Worm (Caenorhabditis elegans): Measurements from ENCODE around the gene clc-2.

clc-2 gene

DNA sequence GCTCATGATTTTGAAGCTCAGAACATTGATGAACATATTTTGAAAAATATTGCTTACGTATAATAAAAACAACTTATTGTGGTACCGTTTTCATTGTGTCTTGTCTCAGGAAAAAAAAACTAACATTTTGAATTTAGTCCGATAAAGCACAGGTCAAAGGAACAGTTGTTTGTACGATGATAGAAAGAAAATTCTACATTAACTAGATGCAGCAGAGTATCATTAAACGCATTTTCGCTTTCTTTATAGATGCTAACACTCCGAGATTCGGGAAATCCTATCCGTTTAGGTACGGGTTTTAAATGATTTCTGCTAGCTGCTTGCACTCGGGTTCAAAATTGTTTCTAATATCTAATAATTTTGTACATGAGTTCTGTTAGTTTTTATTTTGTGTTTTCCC lies 22.2 kb upstream of the clc-2 start:
- no peak for TF ChIP-seq ceh-24 (tag; optimal IDR thresholded peaks at IDR 0.05)
- TF ChIP-seq ceh-2 (tag; optimal IDR thresholded peaks at IDR 0.05): no peak
- no peak for TF ChIP-seq K02D7.2 (tag; optimal IDR thresholded peaks at IDR 0.05)
- no peak for TF ChIP-seq pha-4 (tag; optimal IDR thresholded peaks at IDR 0.05)
- TF ChIP-seq fax-1 (tag; optimal IDR thresholded peaks at IDR 0.05): no peak
- no peak for TF ChIP-seq tbx-7 (tag; optimal IDR thresholded peaks at IDR 0.05)
- no peak for TF ChIP-seq ama-1 (optimal IDR thresholded peaks at IDR 0.05)
- no peak for TF ChIP-seq hlh-30 (tag; optimal IDR thresholded peaks at IDR 0.05; ENCODE audit: insufficient read depth)
- no peak for TF ChIP-seq odd-2 (tag; optimal IDR thresholded peaks at IDR 0.05)
- no peak for TF ChIP-seq pqm-1 (tag; optimal IDR thresholded peaks at IDR 0.05)
- TF ChIP-seq ets-4 (tag; optimal IDR thresholded peaks at IDR 0.05): no peak

DNA sequence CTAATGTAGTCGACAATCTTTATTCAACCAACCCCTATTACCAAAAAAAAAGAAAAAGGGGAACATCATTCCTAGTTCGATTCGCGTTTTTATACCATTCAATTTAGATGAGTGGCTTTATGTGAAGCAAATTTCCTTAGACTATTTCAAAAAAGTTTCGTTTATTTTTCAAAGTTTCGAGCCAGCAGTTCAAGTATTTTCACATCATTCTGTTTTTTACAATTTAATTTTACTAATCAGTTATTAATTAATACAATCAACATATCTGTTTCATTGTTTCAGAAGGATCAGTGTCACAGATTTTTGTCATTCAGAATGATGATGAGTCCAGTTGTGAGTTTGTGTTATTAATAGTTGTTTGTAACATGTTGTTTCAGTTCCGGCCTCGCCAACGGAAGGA lies 21.3 kb upstream of the clc-2 start, which contains the start of gene C10A4.2:
Gene C10A4.2 (plus strand): TSS at position 301 of the 400 bp plus-strand sequence.
- TF ChIP-seq ceh-24 (tag; optimal IDR thresholded peaks at IDR 0.05) (no peak), ets-4 (tag; optimal IDR thresholded peaks at IDR 0.05) (no peak), fkh-10 (GFP tag; optimal IDR thresholded peaks at IDR 0.05) (no peak)

DNA sequence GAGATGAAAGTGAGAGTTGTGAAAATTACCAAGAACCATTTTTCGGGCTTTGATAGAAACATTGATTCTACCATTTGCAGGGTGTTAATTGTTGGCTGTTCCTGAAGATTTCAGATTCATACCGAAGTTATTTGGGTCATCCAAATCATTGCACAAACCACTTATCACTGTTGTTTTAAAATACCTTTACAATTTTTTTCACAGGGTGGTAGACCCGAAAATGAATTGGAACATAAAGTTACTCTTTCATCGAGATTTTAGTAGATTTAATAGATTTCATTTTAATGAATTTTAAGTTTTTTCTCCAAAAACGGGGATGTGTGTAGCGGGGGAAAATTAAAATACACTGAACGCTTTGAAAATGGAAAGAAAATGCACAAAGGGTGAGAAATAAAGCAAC lies 15.8 kb upstream of the clc-2 start, which contains the start of gene C10A4.7:
Gene C10A4.7 (minus strand): TSS at position 101 of the 400 bp plus-strand sequence.
- TF ChIP-seq hlh-8 (tag; optimal IDR thresholded peaks at IDR 0.05) (no peak), K02D7.2 (tag; optimal IDR thresholded peaks at IDR 0.05) (no peak), pqm-1 (tag; optimal IDR thresholded peaks at IDR 0.05) (no peak)

DNA sequence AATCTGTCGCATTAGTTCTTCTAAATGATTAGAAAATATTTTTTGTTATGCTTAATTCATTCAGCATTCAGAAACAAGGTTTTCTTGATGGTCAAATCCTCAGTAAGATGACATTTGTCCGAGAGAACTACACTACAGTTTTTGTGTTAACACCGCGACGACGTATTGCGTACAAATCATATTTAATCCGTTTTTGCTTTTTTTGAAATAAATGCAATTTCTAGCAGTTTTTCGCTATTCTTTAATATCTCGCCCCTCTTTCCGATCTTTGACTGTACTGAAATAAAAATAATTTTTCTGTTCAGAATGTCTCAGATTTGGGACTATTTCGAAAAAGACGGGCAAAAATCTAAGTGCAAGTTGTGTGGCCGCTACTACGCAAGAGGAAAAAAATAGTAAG lies 15.2 kb upstream of the clc-2 start, which contains the start of gene C10A4.1:
Gene C10A4.1 (plus strand): TSS at position 301 of the 400 bp plus-strand sequence.
- no peak for TF ChIP-seq elt-4 (tag; optimal IDR thresholded peaks at IDR 0.05)
- TF ChIP-seq ets-4 (tag; optimal IDR thresholded peaks at IDR 0.05): no peak

DNA sequence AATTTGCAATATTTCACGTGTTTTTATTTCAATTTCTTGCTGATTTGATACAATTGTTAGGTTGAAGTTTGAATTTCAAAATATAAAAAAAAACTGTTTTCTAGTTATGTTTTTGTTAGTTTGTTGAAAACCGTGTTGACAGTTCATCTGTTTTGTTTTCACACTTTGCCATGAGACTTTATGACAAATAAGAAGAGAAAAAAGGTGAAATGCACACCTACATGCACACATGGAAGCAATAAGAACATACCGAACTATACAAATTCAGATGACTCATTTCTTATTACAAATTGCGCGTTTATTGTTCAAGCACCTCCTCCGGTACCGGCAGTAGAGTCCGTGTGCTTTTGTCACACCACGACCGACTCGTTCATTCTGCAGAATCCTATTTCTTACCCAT lies 10.7 kb upstream of the clc-2 start, which contains the start of gene C10A4.9:
Gene C10A4.9 (plus strand): TSS at position 301 of the 400 bp plus-strand sequence.
- TF ChIP-seq ztf-16 (tag; optimal IDR thresholded peaks at IDR 0.05): no peak
- TF ChIP-seq syd-9 (tag; optimal IDR thresholded peaks at IDR 0.05): no peak
- no peak for TF ChIP-seq ceh-9 (tag; optimal IDR thresholded peaks at IDR 0.05)
- no peak for TF ChIP-seq nfya-1 (tag; optimal IDR thresholded peaks at IDR 0.05)
- no peak for TF ChIP-seq eyg-1 (tag; optimal IDR thresholded peaks at IDR 0.05)
- no peak for TF ChIP-seq ceh-2 (tag; optimal IDR thresholded peaks at IDR 0.05)

DNA sequence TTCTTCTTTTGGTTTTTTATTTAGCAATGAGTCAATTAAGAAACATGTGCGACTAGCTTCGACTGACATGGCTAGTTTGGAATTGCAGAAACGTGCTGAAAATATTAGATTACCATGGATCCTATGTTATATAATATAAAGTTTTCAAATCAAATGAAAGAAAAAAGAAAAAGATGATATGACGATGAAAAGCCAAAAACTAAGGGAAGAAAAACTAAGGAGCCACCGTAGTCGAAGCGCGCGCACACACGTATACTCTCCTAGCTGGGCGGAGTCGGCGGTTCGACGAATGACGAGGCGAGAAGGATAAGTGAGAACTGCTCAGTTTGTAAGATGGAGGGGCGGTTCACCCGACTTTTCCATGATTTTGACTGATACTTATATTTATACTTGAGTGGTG lies 6.5 kb upstream of the clc-2 start, which contains the start of gene mnm-2:
Gene mnm-2 (minus strand): TSS at position 101 of the 400 bp plus-strand sequence.
- no peak for TF ChIP-seq zip-5 (tag; optimal IDR thresholded peaks at IDR 0.05)
- no peak for TF ChIP-seq gmeb-2 (tag; optimal IDR thresholded peaks at IDR 0.05)
- TF ChIP-seq madf-2 (tag; optimal IDR thresholded peaks at IDR 0.05): no peak
- TF ChIP-seq pag-3 (tag; optimal IDR thresholded peaks at IDR 0.05; ENCODE audit: borderline replicate concordance): no peak
- TF ChIP-seq dve-1 (tag; optimal IDR thresholded peaks at IDR 0.05): no peak
- TF ChIP-seq che-1 (tag; optimal IDR thresholded peaks at IDR 0.05): no peak
- no peak for TF ChIP-seq unc-42 (tag; optimal IDR thresholded peaks at IDR 0.05)
- no peak for TF ChIP-seq C08G9.2 (tag; optimal IDR thresholded peaks at IDR 0.05)
- TF ChIP-seq T23F11.4 (GFP tag; optimal IDR thresholded peaks at IDR 0.05): no peak

DNA sequence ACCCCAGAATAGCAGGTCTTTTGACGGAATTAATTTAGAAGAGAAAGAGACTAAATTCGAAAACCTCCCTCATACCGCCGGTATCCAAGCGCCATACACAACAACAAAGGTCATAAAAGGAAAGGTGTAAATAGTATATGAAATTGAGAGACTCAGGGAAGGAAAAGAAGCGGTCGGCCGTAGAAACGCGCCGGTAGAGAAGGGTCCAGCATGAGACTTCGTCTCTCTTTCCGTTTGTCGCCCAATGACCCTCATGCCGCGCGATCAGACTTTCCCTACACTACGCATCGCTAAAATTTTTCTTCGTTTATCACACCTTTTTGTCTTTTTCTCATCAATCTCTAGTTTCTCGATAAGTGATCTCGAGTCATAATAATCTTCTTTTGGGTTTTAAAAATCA lies 782 bp upstream of the clc-2 start:
- TF ChIP-seq pha-4 (tag; optimal IDR thresholded peaks at IDR 0.05) (no peak), pqm-1 (tag; optimal IDR thresholded peaks at IDR 0.05) (no peak), pat-9 (tag; optimal IDR thresholded peaks at IDR 0.05) (no peak), ceh-9 (tag; optimal IDR thresholded peaks at IDR 0.05) (no peak), ceh-19 (GFP tag; optimal IDR thresholded peaks at IDR 0.05) (no peak), ceh-2 (tag; optimal IDR thresholded peaks at IDR 0.05) (no peak), ttx-3 (tag; optimal IDR thresholded peaks at IDR 0.05) (no peak), C08G9.2 (tag; optimal IDR thresholded peaks at IDR 0.05) (no peak), F13H6.1 (tag; optimal IDR thresholded peaks at IDR 0.05) (no peak), lim-6 (tag; optimal IDR thresholded peaks at IDR 0.05) (no peak), hlh-13 (GFP tag; optimal IDR thresholded peaks at IDR 0.05) (no peak)
